Worm (Caenorhabditis elegans): Measurements from ENCODE around the gene rap-2.
A peak's percentile ranks its signal among the peaks of the same experiment; 100 is the strongest.

rap-2 gene

ce11 chrV:15085335-15085800 is 21.5 kb upstream of the rap-2 start, which contains the start of the genes ahsa-1 and C01G10.7 (continued):
- TF ChIP-seq fkh-10 (GFP tag; optimal IDR thresholded peaks at IDR 0.05) (peak; percentile 80), tra-1 (GFP tag; IDR thresholded peaks at IDR 0.05) (peak; percentile 58; the same call in 1 of the 2 replicates), zfp-2 (tag; optimal IDR thresholded peaks at IDR 0.05) (no peak), fos-1 (tag; optimal IDR thresholded peaks at IDR 0.05) (no peak), aha-1 (tag) (peak; percentile 98), rbr-2 (tag; optimal IDR thresholded peaks at IDR 0.05) (peak; percentile 87), madf-9 (GFP tag; conservative IDR thresholded peaks at IDR 0.05) (peak; percentile 75), lin-38 (GFP tag; IDR thresholded peaks at IDR 0.05) (peak; percentile 99), F37D6.2 (tag; optimal IDR thresholded peaks at IDR 0.05) (peak; percentile 70), hlh-11 (tag; optimal IDR thresholded peaks at IDR 0.05) (peak; percentile 74), dmd-6 (GFP tag; IDR thresholded peaks at IDR 0.05) (peak; percentile 86), vab-7 (GFP tag; IDR thresholded peaks at IDR 0.05) (peak; percentile 49; the same call in 1 of the 2 replicates), mes-2 (tag; optimal IDR thresholded peaks at IDR 0.05; ENCODE audit: poor library complexity, severe bottlenecking) (peak; percentile 99), dmd-9 (GFP tag; IDR thresholded peaks at IDR 0.05) (peak; percentile 86), madf-5 (GFP tag; IDR thresholded peaks at IDR 0.05) (peak; percentile 45 to 64; a peak in 2 of 4 replicates), arid-1 (GFP tag; conservative IDR thresholded peaks at IDR 0.05) (0 out of 2 replicates have a peak, but pooled peaks have one; percentile 46), dpl-1 (GFP tag; optimal IDR thresholded peaks at IDR 0.05) (peak; percentile 84)

ce11 chrV:15083659-15084058 is 19.8 kb upstream of the rap-2 start:
- 0 out of 2 replicates have a peak, but pooled peaks have one; percentile 21 for TF ChIP-seq Y75B8A.6 (GFP tag; IDR thresholded peaks at IDR 0.05)
- peak; percentile 58; the same call in 1 of the 2 replicates for TF ChIP-seq Y48G9A.11 (GFP tag; IDR thresholded peaks at IDR 0.05)
- TF ChIP-seq nhr-6 (tag; optimal IDR thresholded peaks at IDR 0.05), result peak; percentile 48
- no peak for TF ChIP-seq D1046.2 (GFP tag; IDR thresholded peaks at IDR 0.05)
- TF ChIP-seq lin-13 (GFP tag; optimal IDR thresholded peaks at IDR 0.05), result peak; percentile 35
- no peak for TF ChIP-seq lsy-2 (tag; optimal IDR thresholded peaks at IDR 0.05)
- TF ChIP-seq T26A8.4 (GFP tag; IDR thresholded peaks at IDR 0.05), result peak; percentile 14; the same call in 1 of the 2 replicates
- peak; percentile 18 for TF ChIP-seq aha-1 (tag)
- TF ChIP-seq hif-1 (tag; optimal IDR thresholded peaks at IDR 0.05), result no peak
- TF ChIP-seq duxl-1 (tag; optimal IDR thresholded peaks at IDR 0.05; ENCODE audit: poor library complexity), result peak; percentile 44
- peak; percentile 32 for TF ChIP-seq F49E8.2 (tag; optimal IDR thresholded peaks at IDR 0.05; ENCODE audit: borderline replicate concordance)
- peak; percentile 66 for TF ChIP-seq lin-38 (GFP tag; IDR thresholded peaks at IDR 0.05)
- TF ChIP-seq pha-4 (GFP tag; IDR thresholded peaks at IDR 0.05), result peak; percentile 47; the same call in 1 of the 2 replicates
- no peak for TF ChIP-seq pha-4 (tag; optimal IDR thresholded peaks at IDR 0.05)
- TF ChIP-seq lin-39 (tag; optimal IDR thresholded peaks at IDR 0.05), result no peak
- TF ChIP-seq daf-16 (GFP tag; optimal IDR thresholded peaks at IDR 0.05), result no peak
- TF ChIP-seq daf-16 (tag; optimal IDR thresholded peaks at IDR 0.05), result peak; percentile 25
- TF ChIP-seq dmd-9 (GFP tag; IDR thresholded peaks at IDR 0.05), result no peak
- TF ChIP-seq egl-43 (GFP tag; IDR thresholded peaks at IDR 0.05), result peak; percentile 47; the same call in 1 of the 2 replicates
- peak; percentile 10 for TF ChIP-seq dve-1 (tag; optimal IDR thresholded peaks at IDR 0.05; ENCODE audit: insufficient read depth)
- TF ChIP-seq arid-1 (GFP tag; conservative IDR thresholded peaks at IDR 0.05), result 0 out of 2 replicates have a peak, but pooled peaks have one; percentile 30
- no peak for TF ChIP-seq nhr-10 (tag; optimal IDR thresholded peaks at IDR 0.05)
- peak; percentile 70 for TF ChIP-seq ama-1 (optimal IDR thresholded peaks at IDR 0.05)
- no peak for TF ChIP-seq T20F7.1 (GFP tag; optimal IDR thresholded peaks at IDR 0.05)

ce11 chrV:15082291-15082690 is 18.4 kb upstream of the rap-2 start, which contains the start of the genes C01G10.10 and C01G10.9:
TSS of gene C01G10.10 (minus strand) at chrV:15082441.
TSS of gene C01G10.9 (plus strand) at chrV:15082530.
- TF ChIP-seq rbr-2 (tag; optimal IDR thresholded peaks at IDR 0.05), result peak; percentile 36
- TF ChIP-seq nhr-237 (tag; optimal IDR thresholded peaks at IDR 0.05), result no peak
- TF ChIP-seq spr-1 (tag; optimal IDR thresholded peaks at IDR 0.05), result peak; percentile 31
- peak; percentile 71 for TF ChIP-seq duxl-1 (tag; optimal IDR thresholded peaks at IDR 0.05; ENCODE audit: poor library complexity)
- peak; percentile 48 for TF ChIP-seq mep-1 (tag; optimal IDR thresholded peaks at IDR 0.05)
- TF ChIP-seq mes-2 (tag; optimal IDR thresholded peaks at IDR 0.05; ENCODE audit: poor library complexity, severe bottlenecking), result peak; percentile 98
- TF ChIP-seq madf-9 (GFP tag; conservative IDR thresholded peaks at IDR 0.05), result 0 out of 2 replicates have a peak, but pooled peaks have one; percentile 24
- peak; percentile 58; the same call in 1 of the 2 replicates for TF ChIP-seq dmd-9 (GFP tag; IDR thresholded peaks at IDR 0.05)
- no peak for TF ChIP-seq ztf-7 (tag; optimal IDR thresholded peaks at IDR 0.05)
- TF ChIP-seq aha-1 (tag), result peak; percentile 31
- TF ChIP-seq unc-130 (GFP tag; optimal IDR thresholded peaks at IDR 0.05), result peak; percentile 89
- TF ChIP-seq ceh-44 (GFP tag; IDR thresholded peaks at IDR 0.05), result no peak
- TF ChIP-seq lin-15B (tag; optimal IDR thresholded peaks at IDR 0.05), result no peak
- TF ChIP-seq ZK337.2 (GFP tag; IDR thresholded peaks at IDR 0.05), result 0 out of 2 replicates have a peak, but pooled peaks have one; percentile 69
- TF ChIP-seq skn-1 (tag; optimal IDR thresholded peaks at IDR 0.05), result no peak
- TF ChIP-seq dmd-6 (GFP tag; IDR thresholded peaks at IDR 0.05), result peak; percentile 64
- peak; percentile 49 for TF ChIP-seq lin-13 (GFP tag; optimal IDR thresholded peaks at IDR 0.05)
- TF ChIP-seq T20F7.1 (GFP tag; optimal IDR thresholded peaks at IDR 0.05), result peak; percentile 33
- peak; percentile 3 for TF ChIP-seq hlh-30 (tag; optimal IDR thresholded peaks at IDR 0.05; ENCODE audit: insufficient read depth)

All from whole organism, L4 larva.